Worm (Caenorhabditis elegans) whole organism, L4 larva: ENCODE measurements around the gene H06I04.6.
A peak's percentile ranks its signal among the peaks of the same experiment; 100 is the strongest.

Experiments used
- F10B5.3 ChIP-seq: sonication (generic microtip); optimal IDR thresholded peaks from 2 replicates; lab custom pipeline; 2016; ENCODE audit warnings: mild to moderate bottlenecking, missing genetic modification characterization, missing compliant biosample characterization
- T20F7.1 ChIP-seq: fragments of 200-800 bp; sonication (Bioruptor generic); optimal IDR thresholded peaks from 2 replicates; lab custom pipeline; 2018; ENCODE audit warnings: mild to moderate bottlenecking, missing genetic modification characterization, missing compliant biosample characterization
- T26A8.4 ChIP-seq: fragments of 200-800 bp; sonication (Bioruptor generic); IDR thresholded peaks from 2 replicates; pipeline ENCODE4 v1.3.6; 2022; ENCODE audit warnings: missing genetic modification characterization, missing compliant biosample characterization
- aha-1 ChIP-seq: fragments of 150-350 bp; peaks from one replicate; lab custom pipeline; 2014; ENCODE audit warnings: missing biosample characterization, missing genetic modification characterization
- ceh-20 ChIP-seq: fragments of 200-800 bp; sonication (Bioruptor generic); IDR thresholded peaks from 2 replicates; pipeline ENCODE4 v1.3.6; 2022; ENCODE audit warnings: missing genetic modification reagents, missing genetic modification characterization, missing compliant biosample characterization
- ceh-28 ChIP-seq: fragments of 150-350 bp; optimal IDR thresholded peaks from 2 replicates; lab custom pipeline; 2014; ENCODE audit warnings: missing biosample characterization, missing genetic modification reagents, missing genetic modification characterization
- ceh-32 ChIP-seq: sonication (generic microtip); optimal IDR thresholded peaks from 2 replicates; lab custom pipeline; 2016; ENCODE audit warnings: mild to moderate bottlenecking, missing genetic modification characterization, missing compliant biosample characterization; ENCODE audit not compliant: poor library complexity
- ceh-44 ChIP-seq: fragments of 200-800 bp; sonication (Bioruptor generic); IDR thresholded peaks from 2 replicates; pipeline ENCODE4 v1.3.6; 2022; ENCODE audit warnings: missing genetic modification reagents, missing genetic modification characterization, missing compliant biosample characterization
- ctbp-1 ChIP-seq: fragments of 200-800 bp; sonication (Bioruptor generic); IDR thresholded peaks from 2 replicates; pipeline ENCODE4 v1.3.6; 2022; ENCODE audit warnings: missing genetic modification reagents, missing genetic modification characterization, missing compliant biosample characterization
- daf-12 ChIP-seq: fragments of 150-350 bp; optimal IDR thresholded peaks from 2 replicates; lab custom pipeline; 2014; ENCODE audit warnings: missing biosample characterization, missing genetic modification reagents, missing genetic modification characterization
- daf-16 ChIP-seq, 3 experiments: sonication (generic microtip); optimal IDR thresholded peaks; 2 replicates each; lab custom pipeline; 2016 to 2017; ENCODE audit warnings: missing genetic modification characterization in 3 of 3, missing genetic modification reagents in 3 of 3, mild to moderate bottlenecking in 2 of 3, missing compliant biosample characterization in 2 of 3, missing biosample characterization in 1 of 3, moderate library complexity in 1 of 3
- daf-19 ChIP-seq: fragments of 200-800 bp; sonication (Bioruptor generic); conservative IDR thresholded peaks from 2 replicates; pipeline ENCODE4 v1.3.6; 2022; ENCODE audit warnings: missing genetic modification characterization, missing compliant biosample characterization
- daf-8 ChIP-seq: fragments of 200-800 bp; sonication (Bioruptor generic); IDR thresholded peaks from 2 replicates; pipeline ENCODE4 v1.3.6; 2022; ENCODE audit warnings: missing genetic modification characterization, missing compliant biosample characterization
- fos-1 ChIP-seq: fragments of 150-350 bp; optimal IDR thresholded peaks from 2 replicates; lab custom pipeline; 2014; ENCODE audit warnings: missing biosample characterization, missing genetic modification characterization
- gei-8 ChIP-seq: fragments of 200-800 bp; sonication (Bioruptor generic); optimal IDR thresholded peaks from 2 replicates; lab custom pipeline; 2018; ENCODE audit warnings: mild to moderate bottlenecking, missing genetic modification characterization, missing compliant biosample characterization
- hif-1 ChIP-seq, 2 experiments: sonication (generic microtip); optimal IDR thresholded peaks; 2 replicates each; lab custom pipeline; 2016 to 2017; ENCODE audit warnings: missing compliant biosample characterization in 2 of 2, missing genetic modification characterization in 2 of 2, missing genetic modification reagents in 2 of 2, missing genotype in 2 of 2, mild to moderate bottlenecking in 1 of 2
- hlh-30 ChIP-seq: sonication (generic microtip); optimal IDR thresholded peaks from 2 replicates; lab custom pipeline; 2017; ENCODE audit warnings: antibody characterized with exemption, mild to moderate bottlenecking, missing genetic modification characterization, missing compliant biosample characterization; ENCODE audit not compliant: insufficient read depth
- hmg-1.1 ChIP-seq: fragments of 200-800 bp; sonication (Bioruptor generic); IDR thresholded peaks from 2 replicates; pipeline ENCODE4 v1.3.6; 2022; ENCODE audit warnings: missing genetic modification reagents, missing genetic modification characterization, missing compliant biosample characterization
- jun-1 ChIP-seq: fragments of 150-350 bp; optimal IDR thresholded peaks from 2 replicates; lab custom pipeline; 2014; ENCODE audit warnings: missing biosample characterization, missing genetic modification reagents, missing genetic modification characterization
- lim-7 ChIP-seq: fragments of 200-800 bp; sonication (Bioruptor generic); IDR thresholded peaks from 2 replicates; pipeline ENCODE4 v1.3.6; 2022; ENCODE audit warnings: missing genetic modification characterization, missing compliant biosample characterization
- lin-1 ChIP-seq: fragments of 200-800 bp; sonication (Bioruptor generic); IDR thresholded peaks from 2 replicates; pipeline ENCODE4 v1.3.6; 2022; ENCODE audit warnings: missing genetic modification reagents, missing genetic modification characterization, missing compliant biosample characterization
- lin-15B ChIP-seq: fragments of 150-350 bp; sonication (generic microtip); optimal IDR thresholded peaks from 3 replicates; lab custom pipeline; 2014; ENCODE audit warnings: missing biosample characterization, missing genetic modification characterization
- lin-38 ChIP-seq: fragments of 200-800 bp; sonication (Bioruptor generic); IDR thresholded peaks from 2 replicates; pipeline ENCODE4 v1.3.6; 2022; ENCODE audit warnings: missing genetic modification reagents, missing genetic modification characterization, missing compliant biosample characterization
- lir-3 ChIP-seq: sonication (generic microtip); optimal IDR thresholded peaks from 2 replicates; lab custom pipeline; 2016; ENCODE audit warnings: mild to moderate bottlenecking, missing genetic modification characterization, missing compliant biosample characterization
- lsy-2 ChIP-seq, 2 experiments: fragments of 150-350 bp in 1 of 2; sonication (generic microtip) in 1 of 2; optimal IDR thresholded peaks; 2 replicates each; lab custom pipeline; 2014 to 2017; ENCODE audit warnings: missing biosample characterization in 2 of 2, missing genetic modification characterization in 2 of 2
- mes-2 ChIP-seq: sonication (generic microtip); optimal IDR thresholded peaks from 2 replicates; lab custom pipeline; 2016; ENCODE audit warnings: missing genotype, mild to moderate bottlenecking, missing genetic modification characterization, missing compliant biosample characterization; ENCODE audit not compliant: poor library complexity, severe bottlenecking
- mxl-2 ChIP-seq: fragments of 200-800 bp; sonication (Bioruptor generic); conservative IDR thresholded peaks from 2 replicates; pipeline ENCODE4 v1.3.6; 2022; ENCODE audit warnings: missing genetic modification reagents, missing genetic modification characterization, missing compliant biosample characterization
- mxl-3 ChIP-seq: fragments of 200-800 bp; sonication (Bioruptor generic); optimal IDR thresholded peaks from 2 replicates; lab custom pipeline; 2018; ENCODE audit warnings: mild to moderate bottlenecking, missing genetic modification characterization, missing compliant biosample characterization
- nhr-10 ChIP-seq: fragments of 150-350 bp; optimal IDR thresholded peaks from 2 replicates; lab custom pipeline; 2014; ENCODE audit warnings: missing biosample characterization, missing genetic modification characterization
- nhr-102 ChIP-seq: sonication (generic microtip); optimal IDR thresholded peaks from 2 replicates; lab custom pipeline; 2016; ENCODE audit warnings: mild to moderate bottlenecking, missing genetic modification characterization, moderate library complexity, missing compliant biosample characterization
- nhr-11 ChIP-seq: fragments of 150-350 bp; optimal IDR thresholded peaks from 2 replicates; lab custom pipeline; 2014; ENCODE audit warnings: missing biosample characterization, missing genetic modification characterization
- nhr-25 ChIP-seq: sonication (generic microtip); optimal IDR thresholded peaks from 2 replicates; lab custom pipeline; 2017; ENCODE audit warnings: missing genetic modification characterization, mild to moderate bottlenecking, missing compliant biosample characterization, antibody characterized with exemption, moderate library complexity, borderline replicate concordance; ENCODE audit not compliant: insufficient read depth
- nhr-28 ChIP-seq: fragments of 150-350 bp; optimal IDR thresholded peaks from 2 replicates; lab custom pipeline; 2014; ENCODE audit warnings: missing biosample characterization, missing genetic modification characterization
- nhr-41 ChIP-seq: fragments of 200-800 bp; sonication (Bioruptor generic); IDR thresholded peaks from 2 replicates; pipeline ENCODE4 v1.3.6; 2022; ENCODE audit warnings: missing genetic modification reagents, missing genetic modification characterization, missing compliant biosample characterization
- nhr-76 ChIP-seq: fragments of 150-350 bp; optimal IDR thresholded peaks from 2 replicates; lab custom pipeline; 2014; ENCODE audit warnings: missing biosample characterization, missing genetic modification characterization
- nhr-77 ChIP-seq: fragments of 150-350 bp; optimal IDR thresholded peaks from 2 replicates; lab custom pipeline; 2014; ENCODE audit warnings: missing biosample characterization, missing genetic modification characterization
- pqm-1 ChIP-seq: sonication (generic microtip); optimal IDR thresholded peaks from 2 replicates; lab custom pipeline; 2017; ENCODE audit warnings: missing biosample characterization, missing genetic modification characterization
- rbr-2 ChIP-seq: sonication (generic microtip); optimal IDR thresholded peaks from 2 replicates; lab custom pipeline; 2016; ENCODE audit warnings: missing genotype, missing genetic modification characterization, missing compliant biosample characterization
- saeg-2 ChIP-seq: fragments of 200-800 bp; sonication (Bioruptor generic); IDR thresholded peaks from 2 replicates; pipeline ENCODE4 v1.3.6; 2022; ENCODE audit warnings: missing genetic modification reagents, missing genetic modification characterization, missing compliant biosample characterization
- sdz-12 ChIP-seq: fragments of 200-800 bp; sonication (Bioruptor generic); optimal IDR thresholded peaks from 2 replicates; lab custom pipeline; 2018; ENCODE audit warnings: mild to moderate bottlenecking, missing genetic modification characterization, missing compliant biosample characterization
- set-16 ChIP-seq: fragments of 200-800 bp; sonication (Bioruptor generic); IDR thresholded peaks from 2 replicates; pipeline ENCODE4 v1.3.6; 2022; ENCODE audit warnings: missing genetic modification reagents, missing genetic modification characterization, missing compliant biosample characterization
- snpc-1.2 ChIP-seq: fragments of 200-800 bp; sonication (Bioruptor generic); IDR thresholded peaks from 2 replicates; pipeline ENCODE4 v1.3.6; 2022; ENCODE audit warnings: missing genetic modification reagents, missing genetic modification characterization, missing compliant biosample characterization
- spr-3 ChIP-seq: fragments of 200-800 bp; sonication (Bioruptor generic); optimal IDR thresholded peaks from 2 replicates; lab custom pipeline; 2018; ENCODE audit warnings: mild to moderate bottlenecking, missing genetic modification characterization, missing compliant biosample characterization
- tag-97 ChIP-seq: fragments of 200-800 bp; sonication (Bioruptor generic); IDR thresholded peaks from 2 replicates; pipeline ENCODE4 v1.3.6; 2022; ENCODE audit warnings: missing genetic modification characterization, missing compliant biosample characterization
- tra-1 ChIP-seq: fragments of 200-800 bp; sonication (Bioruptor generic); IDR thresholded peaks from 2 replicates; pipeline ENCODE4 v1.3.6; 2022; ENCODE audit warnings: missing genetic modification reagents, missing genetic modification characterization, missing compliant biosample characterization
- unc-62 ChIP-seq, 3 experiments: fragments of 150-350 bp in 1 of 3; sonication (generic microtip); optimal IDR thresholded peaks in 2 of 3; peaks in 1 of 3; 1 replicate in 1 of 3; 2 replicates in 2 of 3; lab custom pipeline; 2014 to 2017; ENCODE audit warnings: missing biosample characterization in 3 of 3, missing genetic modification characterization in 3 of 3, missing genetic modification reagents in 3 of 3, missing genotype in 1 of 3
- zag-1 ChIP-seq: fragments of 150-350 bp; optimal IDR thresholded peaks from 2 replicates; lab custom pipeline; 2014; ENCODE audit warnings: missing biosample characterization, missing genetic modification characterization
- zfp-2 ChIP-seq: sonication (generic microtip); optimal IDR thresholded peaks from 2 replicates; lab custom pipeline; 2016; ENCODE audit warnings: mild to moderate bottlenecking, missing genetic modification characterization, missing compliant biosample characterization
- zfp-3 ChIP-seq: fragments of 200-800 bp; sonication (Bioruptor generic); conservative IDR thresholded peaks from 2 replicates; pipeline ENCODE4 v1.3.6; 2022; ENCODE audit warnings: missing genetic modification reagents, missing genetic modification characterization, missing compliant biosample characterization
- zip-11 ChIP-seq: fragments of 200-800 bp; sonication (Bioruptor generic); IDR thresholded peaks from 2 replicates; pipeline ENCODE4 v1.3.6; 2022; ENCODE audit warnings: missing genetic modification characterization, missing compliant biosample characterization

H06I04.6 gene

DNA sequence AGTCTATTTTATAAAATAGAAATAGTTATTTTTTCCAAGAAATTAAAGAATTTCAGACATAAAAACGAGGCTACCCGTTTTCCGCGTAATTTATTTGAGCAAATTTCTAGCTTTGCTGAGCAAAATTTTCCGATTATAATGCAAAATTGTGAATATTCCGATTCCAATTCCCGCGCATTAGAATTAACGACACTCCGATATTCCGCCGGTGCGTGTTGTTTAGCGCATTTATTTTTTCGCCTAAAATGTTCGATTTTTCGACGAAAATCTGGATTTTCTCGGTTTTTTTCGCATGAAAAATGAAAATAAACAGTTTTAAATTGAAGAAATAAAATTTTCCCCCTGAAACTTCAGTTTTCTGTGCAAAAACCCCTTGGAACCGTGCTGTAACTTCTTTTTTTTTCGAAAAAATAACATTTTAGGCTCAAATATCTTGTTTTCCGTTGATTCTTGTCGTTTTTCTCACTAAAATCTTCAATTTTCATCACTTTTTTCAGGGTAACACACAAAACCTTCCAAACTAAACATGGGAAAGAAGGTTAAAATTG, 6.0 kb upstream of the H06I04.6 start, which contains the start of gene H06I04.3:
H06I04.3 (plus strand) TSS at position 498 of the 548 bp plus-strand sequence.
- TF ChIP-seq ceh-44 (no peak), nhr-25 (tag; lab: Kevin White, UChicago) (no peak), lin-1 (GFP tag; lab: Robert Waterston, UW) (no peak), lin-15B (tag; lab: Kevin White, UChicago) (no peak), lin-38 (GFP tag; lab: Robert Waterston, UW) (peak; percentile 55), daf-16 (GFP tag; optimal IDR thresholded peaks at IDR 0.05; lab: Kevin White, UChicago) (no peak), daf-16 (tag; optimal IDR thresholded peaks at IDR 0.05; lab: Kevin White, UChicago) (no peak), mes-2 (tag; lab: Kevin White, UChicago) (no peak), daf-12 (tag; lab: Kevin White, UChicago) (no peak), lsy-2 (tag; optimal IDR thresholded peaks at IDR 0.05; lab: Kevin White, UChicago) (peak in 1 of 2 experiments; percentile 64), jun-1 (tag; lab: Kevin White, UChicago) (no peak), nhr-41 (GFP tag; lab: Robert Waterston, UW) (no peak), saeg-2 (GFP tag; lab: Robert Waterston, UW) (no peak), nhr-11 (no peak), daf-19 (GFP tag; lab: Robert Waterston, UW) (no peak), nhr-77 (no peak), nhr-10 (tag; lab: Kevin White, UChicago) (no peak), set-16 (GFP tag; lab: Robert Waterston, UW) (no peak), spr-3 (GFP tag; lab: Kevin White, UChicago) (no peak), rbr-2 (tag; lab: Kevin White, UChicago) (no peak), nhr-28 (tag; lab: Kevin White, UChicago) (no peak), zfp-3 (GFP tag; lab: Robert Waterston, UW) (0 out of 2 replicates have a peak, but pooled peaks have one; percentile 7), pqm-1 (no peak), zag-1 (tag; lab: Kevin White, UChicago) (no peak), lim-7 (GFP tag; lab: Robert Waterston, UW) (no peak), gei-8 (GFP tag; lab: Kevin White, UChicago) (no peak), aha-1 (tag; lab: Kevin White, UChicago) (peak; percentile 47), zfp-2 (tag; lab: Kevin White, UChicago) (no peak), T20F7.1 (peak; percentile 95), unc-62 (GFP tag; optimal IDR thresholded peaks at IDR 0.05 in 1 of 2; lab: Kevin White, UChicago) (peak in 1 of 2 experiments; percentile 10), unc-62 (tag; optimal IDR thresholded peaks at IDR 0.05; lab: Kevin White, UChicago) (no peak), zip-11 (GFP tag; lab: Robert Waterston, UW) (no peak), fos-1 (tag; lab: Kevin White, UChicago) (no peak), nhr-76 (tag; lab: Kevin White, UChicago) (no peak), mxl-3 (no peak), mxl-2 (GFP tag; lab: Robert Waterston, UW) (no peak), F10B5.3 (tag; lab: Kevin White, UChicago) (no peak), ctbp-1 (GFP tag; lab: Robert Waterston, UW) (no peak), hlh-30 (tag; lab: Kevin White, UChicago) (no peak), ceh-28 (tag; lab: Kevin White, UChicago) (no peak), snpc-1.2 (no peak), nhr-102 (tag; lab: Kevin White, UChicago) (no peak), hif-1 (tag; optimal IDR thresholded peaks at IDR 0.05; lab: Kevin White, UChicago) (no peak), hmg-1.1 (no peak), T26A8.4 (GFP tag; lab: Robert Waterston, UW) (no peak), ceh-20 (GFP tag; lab: Robert Waterston, UW) (no peak), lir-3 (tag; lab: Kevin White, UChicago) (no peak), sdz-12 (GFP tag; lab: Kevin White, UChicago) (no peak), tag-97 (GFP tag; lab: Robert Waterston, UW) (no peak), daf-8 (GFP tag; lab: Robert Waterston, UW) (no peak), ceh-32 (tag; lab: Kevin White, UChicago) (no peak), tra-1 (no peak)
